Worm (Caenorhabditis elegans) whole organism, midembryonic: ENCODE results near the gene clc-9.

Experiments
- T22C8.4 ChIP-seq: fragments of 200-800 bp; sonication (Bioruptor generic); IDR thresholded peaks from 2 replicates; pipeline ENCODE4 v1.3.6; 2022; ENCODE audit warnings: missing genetic modification characterization, missing compliant biosample characterization
- med-1 ChIP-seq: sonication (generic microtip); optimal IDR thresholded peaks from 2 replicates; lab custom pipeline; 2017; ENCODE audit warnings: missing genetic modification characterization, mild to moderate bottlenecking, missing compliant biosample characterization, antibody characterized with exemption, missing genetic modification reagents; ENCODE audit not compliant: insufficient read depth
- ref-1 ChIP-seq: fragments of 200-800 bp; sonication (Bioruptor generic); conservative IDR thresholded peaks from 2 replicates; pipeline ENCODE4 v1.3.6; 2022; ENCODE audit warnings: missing genetic modification reagents, missing genetic modification characterization, missing compliant biosample characterization
- tab-1 ChIP-seq: fragments of 200-800 bp; sonication (Bioruptor generic); IDR thresholded peaks from 2 replicates; pipeline ENCODE4 v1.3.6; 2022; ENCODE audit warnings: missing genetic modification characterization, missing compliant biosample characterization
- ztf-23 ChIP-seq: fragments of 200-800 bp; sonication (Bioruptor generic); IDR thresholded peaks from 2 replicates; pipeline ENCODE4 v1.3.6; 2022; ENCODE audit warnings: missing genetic modification reagents, missing genetic modification characterization, missing compliant biosample characterization
- ztf-29 ChIP-seq: fragments of 200-800 bp; sonication (Bioruptor generic); IDR thresholded peaks from 2 replicates; pipeline ENCODE4 v1.3.6; 2022; ENCODE audit warnings: missing genetic modification reagents, missing genetic modification characterization, missing compliant biosample characterization

- TF ChIP-seq ztf-23 (GFP tag; lab: Robert Waterston, UW) (no peak), T22C8.4 (no peak), ref-1 (no peak), ztf-29 (GFP tag; lab: Robert Waterston, UW) (no peak), tab-1 (GFP tag; lab: Robert Waterston, UW) (no peak), med-1 (no peak)
Observed at ce11 chrIV:11146492-11146891, 33.8 kb downstream of the clc-9 start.
